Worm (Caenorhabditis elegans) whole organism, early embryonic: ENCODE results near the gene K07H8.9.

Source experiments
- aly-1 ChIP-seq: sonication (generic microtip); optimal IDR thresholded peaks from 2 replicates; lab custom pipeline; 2016; ENCODE audit warnings: missing genetic modification characterization, missing compliant biosample characterization
- ama-1 ChIP-seq: fragments of 150-350 bp; optimal IDR thresholded peaks from 2 replicates; lab custom pipeline; 2014
- hmbx-1 ChIP-seq: sonication (generic microtip); optimal IDR thresholded peaks from 2 replicates; lab custom pipeline; 2016; ENCODE audit warnings: mild to moderate bottlenecking, missing genetic modification characterization, missing compliant biosample characterization
- pes-1 ChIP-seq: fragments of 200-800 bp; sonication (Bioruptor generic); IDR thresholded peaks from 2 replicates; pipeline ENCODE4 v1.3.6; 2022; ENCODE audit warnings: missing genetic modification reagents, missing genetic modification characterization, missing compliant biosample characterization
- tbx-11 ChIP-seq: fragments of 200-800 bp; sonication (Bioruptor generic); IDR thresholded peaks from 2 replicates; pipeline ENCODE4 v1.3.6; 2022; ENCODE audit warnings: missing genetic modification characterization, missing compliant biosample characterization
- tbx-37 ChIP-seq: fragments of 200-800 bp; sonication (Bioruptor generic); conservative IDR thresholded peaks from 2 replicates; pipeline ENCODE4 v1.3.6; 2022; ENCODE audit warnings: missing genetic modification reagents, missing genetic modification characterization, missing compliant biosample characterization

DNA sequence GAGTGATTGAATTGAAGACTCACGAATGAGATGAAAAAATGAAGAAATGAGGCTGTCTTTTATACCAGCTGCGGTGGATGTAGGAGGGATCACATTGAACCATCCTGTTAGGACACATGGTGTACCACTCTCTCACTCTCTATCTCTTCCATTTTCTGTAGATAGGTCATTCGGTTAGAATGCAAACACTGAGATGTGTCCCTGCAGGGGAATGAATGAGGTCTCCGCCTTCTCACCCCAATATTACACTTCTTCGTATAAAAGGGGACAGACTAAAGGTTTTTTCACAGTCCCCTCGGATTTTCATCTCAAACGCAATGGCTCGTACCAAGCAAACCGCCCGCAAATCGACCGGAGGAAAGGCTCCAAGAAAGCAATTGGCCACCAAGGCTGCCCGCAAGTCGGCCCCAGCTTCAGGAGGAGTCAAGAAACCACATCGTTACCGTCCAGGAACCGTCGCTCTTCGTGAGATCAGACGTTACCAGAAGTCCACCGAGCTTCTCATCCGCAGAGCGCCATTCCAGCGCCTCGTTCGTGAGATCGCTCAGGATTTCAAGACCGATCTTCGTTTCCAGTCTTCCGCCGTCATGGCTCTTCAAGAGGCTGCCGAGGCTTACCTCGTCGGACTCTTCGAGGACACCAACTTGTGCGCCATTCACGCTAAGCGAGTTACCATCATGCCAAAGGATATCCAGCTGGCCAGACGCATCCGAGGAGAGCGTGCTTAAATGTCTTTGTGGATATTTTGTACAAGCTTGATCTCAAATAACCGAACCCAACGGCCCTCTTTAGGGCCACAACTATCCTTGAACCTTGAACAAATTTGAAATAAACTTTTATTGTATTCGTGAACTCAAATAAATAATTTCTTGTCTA lies 48.0 kb upstream of the K07H8.9 start, which contains the start of gene his-32:
- TF ChIP-seq pes-1 (GFP tag; lab: Robert Waterston, UW) (peak; percentile 76), hmbx-1 (tag; lab: Kevin White, UChicago) (peak; percentile 60), ama-1 (peak; percentile 99), aly-1 (tag; lab: Kevin White, UChicago) (peak; percentile 100), tbx-11 (GFP tag; lab: Robert Waterston, UW) (no peak), tbx-37 (GFP tag; lab: Robert Waterston, UW) (no peak)
